Fruit fly (Drosophila melanogaster) whole organism, embryonic: ENCODE results near the gene PRL-1.

Experiments
- Asciz ChIP-seq: fragments of 200-800 bp; sonication (Bioruptor generic); optimal IDR thresholded peaks from 2 replicates; lab custom pipeline; 2017; ENCODE audit warnings: missing biosample characterization, mild to moderate bottlenecking, missing genetic modification characterization, missing genetic modification reagents
- B-H2 ChIP-seq: fragments of 200-800 bp; sonication (Bioruptor generic); optimal IDR thresholded peaks from 2 replicates; lab custom pipeline; 2018; ENCODE audit warnings: missing biosample characterization, mild to moderate bottlenecking, missing genetic modification characterization
- CG12104 ChIP-seq: fragments of 200-800 bp; sonication (Bioruptor generic); optimal IDR thresholded peaks from 3 replicates; lab custom pipeline; 2016; ENCODE audit warnings: missing biosample characterization, missing genetic modification characterization
- CG12942 ChIP-seq: fragments of 200-800 bp; sonication (Bioruptor generic); optimal IDR thresholded peaks from 3 replicates; lab custom pipeline; 2016; ENCODE audit warnings: missing biosample characterization, missing genetic modification characterization
- CG13287 ChIP-seq: fragments of 200-800 bp; sonication (Bioruptor generic); IDR thresholded peaks from 2 replicates; pipeline ENCODE4 v1.3.6; 2022; ENCODE audit warnings: missing biosample characterization, missing genetic modification characterization; ENCODE audit not compliant: partially characterized antibody
- CG14710 ChIP-seq: fragments of 200-800 bp; sonication (Bioruptor generic); optimal IDR thresholded peaks from 3 replicates; lab custom pipeline; 2019; ENCODE audit warnings: missing biosample characterization, mild to moderate bottlenecking, missing genetic modification characterization, moderate library complexity
- CG15601 ChIP-seq: fragments of 200-800 bp; sonication (Bioruptor generic); optimal IDR thresholded peaks from 3 replicates; lab custom pipeline; 2019; ENCODE audit warnings: missing biosample characterization, mild to moderate bottlenecking, missing genetic modification characterization, moderate library complexity
- CG2678 ChIP-seq: fragments of 200-800 bp; sonication (Bioruptor generic); optimal IDR thresholded peaks from 3 replicates; lab custom pipeline; 2019; ENCODE audit warnings: missing biosample characterization, mild to moderate bottlenecking, missing genetic modification characterization, moderate library complexity
- CG31365 ChIP-seq: fragments of 200-800 bp; sonication (Bioruptor generic); optimal IDR thresholded peaks from 2 replicates; lab custom pipeline; 2018; ENCODE audit warnings: missing biosample characterization, mild to moderate bottlenecking, missing genetic modification characterization
- CG3281 ChIP-seq: fragments of 200-800 bp; sonication (Bioruptor generic); optimal IDR thresholded peaks from 3 replicates; lab custom pipeline; 2017; ENCODE audit warnings: missing biosample characterization, mild to moderate bottlenecking, missing genetic modification characterization
- CG34422 ChIP-seq: fragments of 200-800 bp; sonication (Bioruptor generic); IDR thresholded peaks from 3 replicates; pipeline ENCODE4 v1.3.6; 2022; ENCODE audit warnings: missing biosample characterization, missing genetic modification characterization
- CG4282 ChIP-seq: fragments of 200-800 bp; sonication (Bioruptor generic); optimal IDR thresholded peaks from 2 replicates; lab custom pipeline; 2016; ENCODE audit warnings: missing biosample characterization, missing genetic modification characterization
- CG4404 ChIP-seq: fragments of 200-800 bp; sonication (Bioruptor generic); IDR thresholded peaks from 2 replicates; pipeline ENCODE4 v1.3.6; 2022; ENCODE audit warnings: missing biosample characterization, missing genetic modification characterization
- CG6683 ChIP-seq: fragments of 200-800 bp; sonication (Bioruptor generic); optimal IDR thresholded peaks from 2 replicates; lab custom pipeline; 2017; ENCODE audit warnings: missing biosample characterization, mild to moderate bottlenecking, missing genetic modification characterization, missing genetic modification reagents
- CG6765 ChIP-seq: fragments of 200-800 bp; sonication (Bioruptor generic); optimal IDR thresholded peaks from 3 replicates; lab custom pipeline; 2017; ENCODE audit warnings: missing biosample characterization, mild to moderate bottlenecking, missing genetic modification characterization
- CG7556 ChIP-seq: fragments of 200-800 bp; sonication (Bioruptor generic); optimal IDR thresholded peaks from 2 replicates; lab custom pipeline; 2017; ENCODE audit warnings: missing biosample characterization, mild to moderate bottlenecking, missing genetic modification characterization
- CG7963 ChIP-seq: fragments of 200-800 bp; sonication (Bioruptor generic); IDR thresholded peaks from 3 replicates; pipeline ENCODE4 v1.3.6; 2022; ENCODE audit warnings: missing biosample characterization, missing genetic modification characterization; ENCODE audit not compliant: partially characterized antibody
- CG8765 ChIP-seq: fragments of 200-800 bp; sonication (Bioruptor generic); IDR thresholded peaks from 2 replicates; pipeline ENCODE4 v1.3.6; 2022; ENCODE audit warnings: missing biosample characterization, missing genetic modification characterization
- Dek ChIP-seq: fragments of 200-800 bp; sonication (Bioruptor generic); optimal IDR thresholded peaks from 3 replicates; lab custom pipeline; 2019; ENCODE audit warnings: missing biosample characterization, mild to moderate bottlenecking, missing genetic modification characterization, moderate library complexity
- Fer2 ChIP-seq: fragments of 200-800 bp; sonication (Bioruptor generic); optimal IDR thresholded peaks from 2 replicates; lab custom pipeline; 2018; ENCODE audit warnings: missing biosample characterization, mild to moderate bottlenecking, missing genetic modification characterization, moderate library complexity
- HHEX ChIP-seq: fragments of 200-800 bp; sonication (Bioruptor generic); optimal IDR thresholded peaks from 3 replicates; lab custom pipeline; 2017; ENCODE audit warnings: missing biosample characterization, mild to moderate bottlenecking, missing genetic modification characterization, missing genetic modification reagents
- Hmr ChIP-seq: fragments of 200-800 bp; sonication (Bioruptor generic); optimal IDR thresholded peaks from 3 replicates; lab custom pipeline; 2017; ENCODE audit warnings: mild to moderate bottlenecking, missing biosample characterization, missing genetic modification reagents, missing genetic modification characterization
- MBD-R2 ChIP-seq: fragments of 200-800 bp; sonication (Bioruptor generic); IDR thresholded peaks from 2 replicates; pipeline ENCODE4 v1.3.6; 2022; ENCODE audit warnings: missing biosample characterization, missing genetic modification characterization
- Med ChIP-seq: fragments of 200-800 bp; sonication (Bioruptor generic); peaks from one replicate; lab custom pipeline; 2016; ENCODE audit warnings: missing biosample characterization, missing genetic modification characterization, mild to moderate bottlenecking, inconsistent platforms, moderate library complexity
- Opbp ChIP-seq: fragments of 200-800 bp; sonication (Bioruptor generic); IDR thresholded peaks from 3 replicates; pipeline ENCODE4 v1.3.6; 2022; ENCODE audit warnings: missing biosample characterization, missing genetic modification characterization; ENCODE audit not compliant: partially characterized antibody
- Taf1 ChIP-seq: fragments of 200-800 bp; sonication (Bioruptor generic); IDR thresholded peaks from 2 replicates; pipeline ENCODE4 v1.3.6; 2022; ENCODE audit warnings: missing biosample characterization, missing genetic modification characterization
- YL-1 ChIP-seq: fragments of 200-800 bp; sonication (Bioruptor generic); optimal IDR thresholded peaks from 3 replicates; lab custom pipeline; 2017; ENCODE audit warnings: missing biosample characterization, mild to moderate bottlenecking, missing genetic modification characterization
- ac ChIP-seq: fragments of 200-800 bp; sonication (Bioruptor generic); optimal IDR thresholded peaks from 3 replicates; lab custom pipeline; 2017; ENCODE audit warnings: missing biosample characterization, mild to moderate bottlenecking, missing genetic modification characterization
- bbx ChIP-seq: fragments of 200-800 bp; sonication (Bioruptor generic); IDR thresholded peaks from 2 replicates; pipeline ENCODE4 v1.3.6; 2022; ENCODE audit warnings: missing biosample characterization, missing genetic modification characterization; ENCODE audit not compliant: partially characterized antibody
- cato ChIP-seq: fragments of 200-800 bp; sonication (Bioruptor generic); optimal IDR thresholded peaks from 2 replicates; lab custom pipeline; 2016; ENCODE audit warnings: missing biosample characterization, missing genetic modification characterization, borderline replicate concordance
- cg ChIP-seq: fragments of 200-800 bp; sonication (Bioruptor generic); optimal IDR thresholded peaks from 3 replicates; lab custom pipeline; 2019; ENCODE audit warnings: missing biosample characterization, mild to moderate bottlenecking, missing genetic modification characterization, moderate library complexity
- chm ChIP-seq: fragments of 200-800 bp; sonication (Bioruptor generic); IDR thresholded peaks from 2 replicates; pipeline ENCODE4 v1.3.6; 2022; ENCODE audit warnings: missing biosample characterization, missing genetic modification characterization
- croc ChIP-seq: fragments of 200-800 bp; sonication (Bioruptor generic); conservative IDR thresholded peaks from 3 replicates; pipeline ENCODE4 v1.3.6; 2022; ENCODE audit warnings: missing biosample characterization, missing genetic modification characterization
- dati ChIP-seq: fragments of 200-800 bp; sonication (Bioruptor generic); IDR thresholded peaks from 2 replicates; pipeline ENCODE4 v1.3.6; 2022; ENCODE audit warnings: missing biosample characterization, missing genetic modification characterization
- esg ChIP-seq: fragments of 200-800 bp; sonication (Bioruptor generic); conservative IDR thresholded peaks from 2 replicates; pipeline ENCODE4 v1.3.6; 2022; ENCODE audit warnings: missing biosample characterization, missing genetic modification characterization
- eyg ChIP-seq: fragments of 200-800 bp; sonication (Bioruptor generic); optimal IDR thresholded peaks from 3 replicates; lab custom pipeline; 2016; ENCODE audit warnings: missing biosample characterization, missing genetic modification characterization
- fu2 ChIP-seq: fragments of 200-800 bp; sonication (Bioruptor generic); optimal IDR thresholded peaks from 2 replicates; lab custom pipeline; 2016; ENCODE audit warnings: missing biosample characterization, missing genetic modification characterization
- gcm ChIP-seq: fragments of 200-800 bp; sonication (Bioruptor generic); optimal IDR thresholded peaks from 2 replicates; lab custom pipeline; 2019; ENCODE audit warnings: missing biosample characterization, mild to moderate bottlenecking, missing genetic modification characterization, moderate library complexity
- kay ChIP-seq: fragments of 200-800 bp; sonication (Bioruptor generic); optimal IDR thresholded peaks from 2 replicates; lab custom pipeline; 2016; ENCODE audit warnings: missing biosample characterization, missing genetic modification characterization
- pita ChIP-seq: fragments of 200-800 bp; sonication (Bioruptor generic); optimal IDR thresholded peaks from 2 replicates; lab custom pipeline; 2017; ENCODE audit warnings: missing biosample characterization, mild to moderate bottlenecking, missing genetic modification characterization
- ro ChIP-seq: fragments of 200-800 bp; sonication (Bioruptor generic); IDR thresholded peaks from 2 replicates; pipeline ENCODE4 v1.3.6; 2022; ENCODE audit warnings: missing biosample characterization, missing genetic modification characterization
- row ChIP-seq: fragments of 200-800 bp; sonication (Bioruptor generic); IDR thresholded peaks from 3 replicates; pipeline ENCODE4 v1.3.6; 2022; ENCODE audit warnings: missing biosample characterization, missing genetic modification characterization
- seq ChIP-seq: fragments of 200-800 bp; sonication (Bioruptor generic); IDR thresholded peaks from 2 replicates; pipeline ENCODE4 v1.3.6; 2022; ENCODE audit warnings: missing biosample characterization, missing genetic modification characterization
- sna ChIP-seq: fragments of 200-800 bp; sonication (Bioruptor generic); IDR thresholded peaks from 2 replicates; pipeline ENCODE4 v1.3.6; 2022; ENCODE audit warnings: missing biosample characterization, missing genetic modification characterization; ENCODE audit not compliant: partially characterized antibody
- sug ChIP-seq: fragments of 200-800 bp; optimal IDR thresholded peaks from 2 replicates; lab custom pipeline; 2019; ENCODE audit warnings: missing biosample characterization, mild to moderate bottlenecking, missing genetic modification characterization, moderate library complexity
- unpg ChIP-seq: fragments of 200-800 bp; sonication (Bioruptor generic); optimal IDR thresholded peaks from 3 replicates; lab custom pipeline; 2018; ENCODE audit warnings: missing biosample characterization, mild to moderate bottlenecking, missing genetic modification characterization, moderate library complexity
- zen2 ChIP-seq: fragments of 200-800 bp; sonication (Bioruptor generic); IDR thresholded peaks from 3 replicates; pipeline ENCODE4 v1.3.6; 2022; ENCODE audit warnings: missing biosample characterization, missing genetic modification characterization; ENCODE audit not compliant: partially characterized antibody
- zfh1 ChIP-seq: fragments of 200-800 bp; sonication (Bioruptor generic); IDR thresholded peaks from 3 replicates; pipeline ENCODE4 v1.3.6; 2022; ENCODE audit warnings: missing biosample characterization, missing genetic modification characterization

PRL-1 gene

dm6 chr2L:16284306-16285299, 27.2 kb upstream of the PRL-1 start (continued):
- TF ChIP-seq row (no peak), CG3281 (GFP tag; lab: Kevin White, UChicago) (peak; percentile 83), YL-1 (no peak), Taf1 (GFP tag; lab: Robert Waterston, UW) (no peak), kay (GFP tag; lab: Kevin White, UChicago) (no peak), cg (GFP tag; lab: Kevin White, UChicago) (peak; percentile 62), Hmr (GFP tag; lab: Kevin White, UChicago) (peak; percentile 74), seq (no peak), CG8765 (GFP tag; lab: Robert Waterston, UW) (no peak), CG2678 (tag; lab: Kevin White, UChicago) (peak; percentile 74), CG6683 (GFP tag; lab: Kevin White, UChicago) (peak; percentile 33), CG12942 (GFP tag; lab: Kevin White, UChicago) (peak; percentile 23), eyg (GFP tag; lab: Kevin White, UChicago) (peak; percentile 2), Fer2 (no peak), CG31365 (tag; lab: Kevin White, UChicago) (peak; percentile 47), CG6765 (GFP tag; lab: Kevin White, UChicago) (peak; percentile 56), esg (GFP tag; lab: Robert Waterston, UW) (no peak), CG34422 (no peak), CG4282 (GFP tag; lab: Kevin White, UChicago) (peak; percentile 9), sug (peak; percentile 19), HHEX (GFP tag; lab: Kevin White, UChicago) (peak; percentile 62), cato (GFP tag; lab: Kevin White, UChicago) (no peak), croc (no peak), unpg (GFP tag; lab: Kevin White, UChicago) (peak; percentile 51), zfh1 (GFP tag; lab: Robert Waterston, UW) (no peak), CG7556 (peak; percentile 13), CG13287 (no peak), sna (no peak), Opbp (GFP tag; lab: Robert Waterston, UW) (no peak), Dek (tag; lab: Kevin White, UChicago) (peak; percentile 59), CG4404 (no peak), CG15601 (tag; lab: Kevin White, UChicago) (peak; percentile 0), CG7963 (GFP tag; lab: Robert Waterston, UW) (no peak), ac (GFP tag; lab: Kevin White, UChicago) (peak; percentile 9), zen2 (GFP tag; lab: Robert Waterston, UW) (no peak), CG12104 (GFP tag; lab: Kevin White, UChicago) (peak; percentile 0), bbx (no peak), MBD-R2 (GFP tag; lab: Robert Waterston, UW) (no peak), ro (no peak), dati (GFP tag; lab: Robert Waterston, UW) (no peak), Med (GFP tag; lab: Kevin White, UChicago) (peak; percentile 82), B-H2 (GFP tag; lab: Kevin White, UChicago) (no peak), chm (GFP tag; lab: Robert Waterston, UW) (no peak), CG14710 (tag; lab: Kevin White, UChicago) (no peak), pita (GFP tag; lab: Kevin White, UChicago) (no peak), gcm (peak; percentile 2), Asciz (peak; percentile 44), fu2 (GFP tag; lab: Kevin White, UChicago) (no peak)
